Fruit fly (Drosophila melanogaster) Kc167 (cell line): Measurements from ENCODE around the gene CG32708.

Source experiments
- Myc ChIP-seq: fragments of >200 bp; optimal IDR thresholded peaks from 2 replicates; lab custom pipeline; 2017; ENCODE audit warnings: missing external identifiers
- Sin3A ChIP-seq: fragments of >200 bp; optimal IDR thresholded peaks from 2 replicates; lab custom pipeline; 2018; ENCODE audit warnings: missing external identifiers
- insv ChIP-seq: fragments of >200 bp; optimal IDR thresholded peaks from 3 replicates; lab custom pipeline; 2018; ENCODE audit warnings: missing external identifiers
- psq ChIP-seq: fragments of >200 bp; optimal IDR thresholded peaks from 2 replicates; lab custom pipeline; 2017; ENCODE audit warnings: missing external identifiers
- ttk ChIP-seq: sonication (Bioruptor generic); optimal IDR thresholded peaks from 2 replicates; lab custom pipeline; 2017; ENCODE audit warnings: missing external identifiers

dm6 chrX:9118961-9119633 lies 33.4 kb downstream of the CG32708 start:
- TF ChIP-seq Myc (lab: Kevin White, UChicago): no peak
- TF ChIP-seq insv (lab: Kevin White, UChicago): no peak
- no peak for TF ChIP-seq ttk (lab: Kevin White, UChicago)
- TF ChIP-seq psq (lab: Kevin White, UChicago): no peak
- TF ChIP-seq Sin3A: no peak
